Worm (Caenorhabditis elegans) whole organism, L2 larva: ENCODE measurements around the gene Y43B11AL.1.

Experiments
- lsy-2 ChIP-seq, 2 experiments: fragments of 150-350 bp in 1 of 2; sonication (generic microtip) in 1 of 2; optimal IDR thresholded peaks; 2 replicates each; lab custom pipeline; 2014 to 2017; ENCODE audit warnings: missing biosample characterization in 2 of 2, missing genetic modification characterization in 2 of 2
- mdl-1 ChIP-seq, 2 experiments: fragments of 150-350 bp in 1 of 2; sonication (generic microtip) in 1 of 2; optimal IDR thresholded peaks; 2 replicates each; lab custom pipeline; 2017; ENCODE audit warnings: missing biosample characterization in 2 of 2, missing genetic modification characterization in 2 of 2
- unc-55 ChIP-seq: fragments of 150-350 bp; sonication (generic microtip); optimal IDR thresholded peaks from 3 replicates; lab custom pipeline; 2014; ENCODE audit warnings: missing biosample characterization, missing genetic modification reagents, missing genetic modification characterization

ce11 chrIV:7039476-7040261 is 25.5 kb upstream of the Y43B11AL.1 start, which contains the start of the genes cogc-2 and klp-18:
- no peak for TF ChIP-seq mdl-1 (tag; optimal IDR thresholded peaks at IDR 0.05; lab: Kevin White, UChicago)
- TF ChIP-seq unc-55 (GFP tag; lab: Kevin White, UChicago): peak; percentile 97
- TF ChIP-seq lsy-2 (tag; optimal IDR thresholded peaks at IDR 0.05; lab: Kevin White, UChicago): peak; percentile 70 to 91
